Worm (Caenorhabditis elegans): ENCODE measurements around the gene F09F9.1.

DNA sequence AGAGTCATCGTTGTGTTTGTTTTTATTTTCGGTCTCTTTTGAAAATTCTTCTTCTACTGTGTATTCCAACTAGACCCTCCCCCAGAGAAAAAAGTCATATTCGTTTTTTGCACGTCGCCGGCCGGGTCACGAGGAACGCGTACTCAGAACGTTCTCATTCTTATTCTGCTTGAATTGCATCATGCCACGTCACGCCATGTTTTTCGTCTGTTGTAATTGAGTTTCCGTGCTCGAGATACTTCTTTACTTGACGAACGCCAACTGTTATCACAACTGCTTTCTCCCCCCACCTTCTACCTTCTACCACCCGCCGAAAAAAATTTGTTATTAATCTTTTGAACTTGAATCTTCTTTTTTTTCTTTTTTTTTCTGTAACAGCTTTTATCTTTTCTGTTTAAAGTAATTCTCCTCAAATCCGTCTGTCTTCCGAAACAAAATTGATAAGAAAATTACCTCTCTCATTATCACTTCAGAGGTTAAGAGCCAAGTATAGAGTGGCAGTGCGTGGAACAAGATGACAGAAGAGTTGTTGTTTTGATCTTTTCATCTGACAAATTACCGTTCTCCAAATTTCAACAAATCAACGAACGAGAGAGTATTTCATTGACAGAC lies 27.6 kb downstream of the F09F9.1 start:
- TF ChIP-seq dao-5 (tag; optimal IDR thresholded peaks at IDR 0.05) (no peak), him-1 (tag; optimal IDR thresholded peaks at IDR 0.05) (no peak), W03F9.2 (tag; optimal IDR thresholded peaks at IDR 0.05) (no peak)
